Worm (Caenorhabditis elegans) whole organism, L4/young adult: ENCODE results near the gene nhr-210.

ENCODE experiments used
- W03F9.2 ChIP-seq: fragments of 150-350 bp; optimal IDR thresholded peaks from 2 replicates; lab custom pipeline; 2014; ENCODE audit warnings: missing biosample characterization, missing genetic modification characterization
- dao-5 ChIP-seq: sonication (generic microtip); optimal IDR thresholded peaks from 2 replicates; lab custom pipeline; 2016; ENCODE audit warnings: missing genotype, missing genetic modification characterization, moderate library complexity, missing compliant biosample characterization

ce11 chrV:500535-500934, 18.8 kb downstream of the nhr-210 start:
- no peak for TF ChIP-seq W03F9.2 (tag; lab: Kevin White, UChicago)
- no peak for TF ChIP-seq dao-5 (tag; lab: Kevin White, UChicago)
